Worm (Caenorhabditis elegans): ENCODE results near the gene ccep-135.

DNA sequence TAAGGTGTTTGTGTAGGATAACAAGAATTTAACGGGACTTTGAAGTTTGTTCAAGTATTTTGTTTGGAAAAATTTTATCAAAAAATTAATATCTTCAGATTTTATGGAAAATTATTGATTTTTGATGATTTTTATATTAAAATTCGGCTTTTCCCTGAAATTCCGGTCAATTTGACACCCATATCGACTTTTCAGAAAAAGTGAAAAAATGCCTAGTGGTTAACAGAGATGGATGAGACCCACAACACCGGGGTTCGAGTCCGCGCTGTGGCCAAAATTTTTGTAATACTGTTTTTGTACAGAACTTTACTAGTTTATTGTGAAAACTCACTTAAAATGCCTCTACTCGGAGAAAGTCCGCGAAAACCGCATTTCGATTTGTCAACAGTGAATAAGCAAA is 17.9 kb downstream of the ccep-135 start:
- no peak for TF ChIP-seq ZK546.5 (tag; optimal IDR thresholded peaks at IDR 0.05)
- TF ChIP-seq ceh-9 (tag; optimal IDR thresholded peaks at IDR 0.05) = no peak
- TF ChIP-seq unc-62 (GFP tag; optimal IDR thresholded peaks at IDR 0.05) = no peak
- TF ChIP-seq ama-1 (optimal IDR thresholded peaks at IDR 0.05) = no peak
- TF ChIP-seq nhr-77 (tag; optimal IDR thresholded peaks at IDR 0.05) = no peak
- no peak for TF ChIP-seq nhr-237 (tag; optimal IDR thresholded peaks at IDR 0.05)
- no peak for TF ChIP-seq tbx-2 (tag; optimal IDR thresholded peaks at IDR 0.05)
- no peak for TF ChIP-seq unc-39 (tag; optimal IDR thresholded peaks at IDR 0.05)
- TF ChIP-seq skn-1 (tag; optimal IDR thresholded peaks at IDR 0.05) = no peak
- no peak for TF ChIP-seq nhr-12 (tag; optimal IDR thresholded peaks at IDR 0.05)

Data from whole organism, L3 larva.